Worm (Caenorhabditis elegans): ENCODE measurements around the gene mrps-9.

mrps-9 gene

DNA sequence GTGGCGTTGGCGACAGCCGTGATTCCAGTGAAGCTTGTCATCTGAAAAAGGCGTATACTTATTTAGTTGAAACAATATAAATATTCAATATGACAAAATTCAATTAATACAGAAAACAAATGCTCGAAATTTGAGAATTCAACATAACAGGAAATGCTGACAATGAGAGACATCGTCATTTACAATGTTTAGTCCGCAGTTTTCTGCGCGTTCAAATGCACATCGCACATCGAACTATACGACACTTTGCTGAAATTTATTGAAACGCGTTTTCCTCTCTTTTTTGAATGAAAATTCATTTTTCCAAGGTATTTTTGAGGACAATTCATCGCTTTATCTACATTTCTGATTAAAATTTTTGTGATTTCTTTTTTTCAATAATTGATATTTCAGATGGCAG, 21.8 kb upstream of the mrps-9 start, which contains the start of the genes pbs-6 and cids-1 (continued):
- TF ChIP-seq mdl-1 (tag; optimal IDR thresholded peaks at IDR 0.05) (no peak), isw-1 (GFP tag; IDR thresholded peaks at IDR 0.05) (no peak), nhr-12 (tag; optimal IDR thresholded peaks at IDR 0.05) (no peak), ets-5 (GFP tag; IDR thresholded peaks at IDR 0.05) (no peak), F16B12.6 (tag; optimal IDR thresholded peaks at IDR 0.05) (peak; percentile 85), unc-62 (GFP tag; optimal IDR thresholded peaks at IDR 0.05) (no peak), elt-3 (tag; optimal IDR thresholded peaks at IDR 0.05) (no peak), vab-15 (tag; optimal IDR thresholded peaks at IDR 0.05) (no peak), nhr-77 (tag; optimal IDR thresholded peaks at IDR 0.05) (no peak), mef-2 (tag; optimal IDR thresholded peaks at IDR 0.05) (no peak), aly-2 (tag; optimal IDR thresholded peaks at IDR 0.05) (no peak), nhr-84 (tag; optimal IDR thresholded peaks at IDR 0.05) (no peak), nhr-28 (tag; optimal IDR thresholded peaks at IDR 0.05) (no peak), sptf-1 (tag; optimal IDR thresholded peaks at IDR 0.05) (no peak), ceh-82 (tag; optimal IDR thresholded peaks at IDR 0.05) (no peak), C16A3.4 (tag; optimal IDR thresholded peaks at IDR 0.05) (no peak), alr-1 (tag; optimal IDR thresholded peaks at IDR 0.05; ENCODE audit: borderline replicate concordance) (no peak), ceh-8 (GFP tag; optimal IDR thresholded peaks at IDR 0.05) (no peak), unc-30 (tag; optimal IDR thresholded peaks at IDR 0.05) (no peak), ztf-11 (tag; optimal IDR thresholded peaks at IDR 0.05) (no peak), lsy-2 (tag; optimal IDR thresholded peaks at IDR 0.05) (peak; percentile 22 to 64), jun-1 (tag; optimal IDR thresholded peaks at IDR 0.05) (no peak)

DNA sequence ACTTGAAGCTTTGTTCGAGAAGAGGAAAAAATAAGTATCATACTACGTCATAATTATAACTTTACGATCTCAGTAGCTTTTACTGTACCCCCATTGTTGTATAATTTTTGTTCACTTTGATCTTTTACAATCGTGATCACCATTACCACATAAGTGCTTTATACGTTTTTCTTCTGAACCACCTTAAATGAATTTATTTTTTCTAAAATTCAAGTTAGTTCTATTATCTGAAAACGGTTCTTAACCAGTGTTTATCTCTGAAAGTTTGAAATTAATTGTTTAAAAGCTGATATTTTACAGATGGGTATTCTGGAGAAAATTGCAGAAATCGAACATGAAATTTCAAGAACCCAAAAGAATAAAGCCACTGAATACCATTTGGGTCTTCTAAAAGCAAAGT, 20.3 kb upstream of the mrps-9 start, which contains the start of gene C02F5.3:
C02F5.3 (plus strand) TSS at position 301 of the 400 bp plus-strand sequence.
- TF ChIP-seq lin-13 (GFP tag; optimal IDR thresholded peaks at IDR 0.05), result no peak
- no peak for TF ChIP-seq swsn-7 (tag; optimal IDR thresholded peaks at IDR 0.05)
- no peak for TF ChIP-seq ceh-82 (tag; optimal IDR thresholded peaks at IDR 0.05)
- TF ChIP-seq unc-30 (tag; optimal IDR thresholded peaks at IDR 0.05), result no peak
- no peak for TF ChIP-seq nhr-20 (tag; optimal IDR thresholded peaks at IDR 0.05)
- no peak for TF ChIP-seq unc-86 (tag; optimal IDR thresholded peaks at IDR 0.05)
- TF ChIP-seq snu-23 (GFP tag; optimal IDR thresholded peaks at IDR 0.05), result no peak
- TF ChIP-seq egl-27 (tag; optimal IDR thresholded peaks at IDR 0.05), result no peak
- TF ChIP-seq rnt-1 (tag; optimal IDR thresholded peaks at IDR 0.05), result no peak
- TF ChIP-seq fkh-10 (GFP tag; optimal IDR thresholded peaks at IDR 0.05), result no peak
- no peak for TF ChIP-seq aly-2 (tag; optimal IDR thresholded peaks at IDR 0.05)
- no peak for TF ChIP-seq blmp-1 (tag; optimal IDR thresholded peaks at IDR 0.05)
- TF ChIP-seq hlh-17 (GFP tag; optimal IDR thresholded peaks at IDR 0.05; ENCODE audit: borderline replicate concordance), result no peak
- TF ChIP-seq efl-3 (GFP tag; optimal IDR thresholded peaks at IDR 0.05), result no peak
- TF ChIP-seq Y116A8C.19 (tag; optimal IDR thresholded peaks at IDR 0.05; ENCODE audit: borderline replicate concordance), result no peak
- no peak for TF ChIP-seq skn-1 (tag; optimal IDR thresholded peaks at IDR 0.05)
- TF ChIP-seq nhr-47 (tag; optimal IDR thresholded peaks at IDR 0.05), result no peak
- TF ChIP-seq nhr-90 (tag; optimal IDR thresholded peaks at IDR 0.05; ENCODE audit: poor library complexity), result no peak
- TF ChIP-seq nhr-76 (tag; optimal IDR thresholded peaks at IDR 0.05), result no peak
- no peak for TF ChIP-seq pqm-1 (tag; optimal IDR thresholded peaks at IDR 0.05)

DNA sequence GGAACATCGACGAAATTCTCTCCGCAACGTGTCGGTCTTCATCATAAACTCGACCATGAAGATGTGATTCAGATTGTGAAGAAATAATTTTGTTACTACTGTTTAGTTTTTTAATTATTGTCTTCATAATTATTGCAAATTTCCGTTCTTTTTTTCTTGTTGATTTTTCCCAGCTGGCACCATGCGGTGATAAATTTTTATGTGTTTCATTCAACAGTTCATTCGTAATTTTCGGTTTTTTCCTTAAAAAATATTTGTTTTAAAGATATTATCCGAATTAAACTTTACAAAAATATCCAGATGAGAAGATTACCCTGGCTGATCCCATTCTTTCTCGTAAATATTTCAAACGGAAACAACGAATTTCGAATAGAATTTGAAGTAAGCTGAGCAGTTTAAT, 18.8 kb upstream of the mrps-9 start, which contains the start of gene C02F5.13:
C02F5.13 (plus strand) TSS at position 301 of the 400 bp plus-strand sequence.
- TF ChIP-seq dsc-1 (tag; optimal IDR thresholded peaks at IDR 0.05), result no peak
- no peak for TF ChIP-seq nhr-85 (tag)
- no peak for TF ChIP-seq fos-1 (tag; optimal IDR thresholded peaks at IDR 0.05)
- TF ChIP-seq fkh-4 (tag; optimal IDR thresholded peaks at IDR 0.05; ENCODE audit: borderline replicate concordance), result no peak
- TF ChIP-seq nhr-71 (tag; optimal IDR thresholded peaks at IDR 0.05), result no peak
- TF ChIP-seq unc-86 (tag; optimal IDR thresholded peaks at IDR 0.05), result no peak
- TF ChIP-seq ceh-88 (GFP tag; IDR thresholded peaks at IDR 0.05), result no peak
- TF ChIP-seq unc-98 (GFP tag; IDR thresholded peaks at IDR 0.05), result no peak
- TF ChIP-seq nhr-11 (tag; optimal IDR thresholded peaks at IDR 0.05), result no peak
- no peak for TF ChIP-seq pax-3 (tag; optimal IDR thresholded peaks at IDR 0.05)
- no peak for TF ChIP-seq alr-1 (tag; optimal IDR thresholded peaks at IDR 0.05; ENCODE audit: borderline replicate concordance)
- TF ChIP-seq unc-30 (tag; optimal IDR thresholded peaks at IDR 0.05), result no peak
- TF ChIP-seq nhr-84 (tag; optimal IDR thresholded peaks at IDR 0.05), result no peak
- TF ChIP-seq snpc-4 (tag; optimal IDR thresholded peaks at IDR 0.05), result no peak
- TF ChIP-seq efl-3 (GFP tag; optimal IDR thresholded peaks at IDR 0.05), result no peak
